Worm (Caenorhabditis elegans) whole organism, early embryonic: Measurements from ENCODE around the gene rnf-5.

ENCODE experiments used
- B0310.2 ChIP-seq: sonication (generic microtip); optimal IDR thresholded peaks from 2 replicates; lab custom pipeline; 2016; ENCODE audit warnings: mild to moderate bottlenecking, missing genetic modification characterization, missing compliant biosample characterization
- F13C5.2 ChIP-seq: sonication (generic microtip); optimal IDR thresholded peaks from 2 replicates; lab custom pipeline; 2017; ENCODE audit warnings: mild to moderate bottlenecking, missing genetic modification characterization, inconsistent platforms, missing compliant biosample characterization
- aly-1 ChIP-seq: sonication (generic microtip); optimal IDR thresholded peaks from 2 replicates; lab custom pipeline; 2016; ENCODE audit warnings: missing genetic modification characterization, missing compliant biosample characterization
- ama-1 ChIP-seq: fragments of 150-350 bp; optimal IDR thresholded peaks from 2 replicates; lab custom pipeline; 2014
- ceh-13 ChIP-seq: fragments of 200-800 bp; sonication (Bioruptor generic); optimal IDR thresholded peaks from 2 replicates; lab custom pipeline; 2018; ENCODE audit warnings: mild to moderate bottlenecking, missing genetic modification characterization, missing compliant biosample characterization
- ceh-36 ChIP-seq: sonication (generic microtip); optimal IDR thresholded peaks from 2 replicates; lab custom pipeline; 2016; ENCODE audit warnings: missing genetic modification characterization, inconsistent platforms, missing compliant biosample characterization
- ets-7 ChIP-seq: sonication (generic microtip); optimal IDR thresholded peaks from 2 replicates; lab custom pipeline; 2016; ENCODE audit warnings: missing genotype, missing genetic modification characterization, missing compliant biosample characterization
- flt-1 ChIP-seq: fragments of 200-800 bp; sonication (Bioruptor generic); IDR thresholded peaks from 2 replicates; pipeline ENCODE4 v1.3.6; 2022; ENCODE audit warnings: missing genetic modification characterization, missing compliant biosample characterization
- hmbx-1 ChIP-seq: sonication (generic microtip); optimal IDR thresholded peaks from 2 replicates; lab custom pipeline; 2016; ENCODE audit warnings: mild to moderate bottlenecking, missing genetic modification characterization, missing compliant biosample characterization
- hmg-4 ChIP-seq: fragments of 200-800 bp; sonication (Bioruptor generic); optimal IDR thresholded peaks from 2 replicates; lab custom pipeline; 2018; ENCODE audit warnings: mild to moderate bottlenecking, missing genetic modification characterization, missing compliant biosample characterization
- hnd-1 ChIP-seq: sonication (generic microtip); optimal IDR thresholded peaks from 2 replicates; lab custom pipeline; 2016; ENCODE audit warnings: missing genetic modification characterization, missing compliant biosample characterization
- pes-1 ChIP-seq: fragments of 200-800 bp; sonication (Bioruptor generic); IDR thresholded peaks from 2 replicates; pipeline ENCODE4 v1.3.6; 2022; ENCODE audit warnings: missing genetic modification reagents, missing genetic modification characterization, missing compliant biosample characterization
- scrt-1 ChIP-seq: fragments of 200-800 bp; sonication (Bioruptor generic); IDR thresholded peaks from 2 replicates; pipeline ENCODE4 v1.3.6; 2022; ENCODE audit warnings: missing genetic modification characterization, missing compliant biosample characterization
- sea-1 ChIP-seq: fragments of 200-800 bp; sonication (Bioruptor generic); conservative IDR thresholded peaks from 2 replicates; pipeline ENCODE4 v1.3.6; 2022; ENCODE audit warnings: missing genetic modification characterization, missing compliant biosample characterization
- tbx-11 ChIP-seq: fragments of 200-800 bp; sonication (Bioruptor generic); IDR thresholded peaks from 2 replicates; pipeline ENCODE4 v1.3.6; 2022; ENCODE audit warnings: missing genetic modification characterization, missing compliant biosample characterization
- tbx-37 ChIP-seq: fragments of 200-800 bp; sonication (Bioruptor generic); conservative IDR thresholded peaks from 2 replicates; pipeline ENCODE4 v1.3.6; 2022; ENCODE audit warnings: missing genetic modification reagents, missing genetic modification characterization, missing compliant biosample characterization
- tra-4 ChIP-seq: sonication (generic microtip); optimal IDR thresholded peaks from 2 replicates; lab custom pipeline; 2017; ENCODE audit warnings: missing genetic modification characterization, missing compliant biosample characterization

Gene rnf-5

ce11 chrIII:4186751-4187309, 20.2 kb upstream of the rnf-5 start, which contains the start of gene lars-1:
TSS of gene lars-1 (minus strand) at chrIII:4186801.
- no peak for TF ChIP-seq ets-7 (tag; lab: Kevin White, UChicago)
- TF ChIP-seq hnd-1 (tag; lab: Kevin White, UChicago): no peak
- no peak for TF ChIP-seq aly-1 (tag; lab: Kevin White, UChicago)
- no peak for TF ChIP-seq tbx-37 (GFP tag; lab: Robert Waterston, UW)
- no peak for TF ChIP-seq sea-1 (GFP tag; lab: Robert Waterston, UW)
- no peak for TF ChIP-seq scrt-1
- no peak for TF ChIP-seq ceh-13 (GFP tag; lab: Kevin White, UChicago)
- TF ChIP-seq tbx-11 (GFP tag; lab: Robert Waterston, UW): no peak
- TF ChIP-seq ceh-36 (tag; lab: Kevin White, UChicago): no peak
- TF ChIP-seq F13C5.2 (tag; lab: Kevin White, UChicago): no peak
- TF ChIP-seq tra-4 (tag; lab: Kevin White, UChicago): no peak
- no peak for TF ChIP-seq hmbx-1
- no peak for TF ChIP-seq flt-1
- no peak for TF ChIP-seq ama-1 (lab: Kevin White, UChicago)
- TF ChIP-seq B0310.2 (tag; lab: Kevin White, UChicago): no peak

ce11 chrIII:4181338-4181737, 14.7 kb upstream of the rnf-5 start, which contains the start of gene C16C10.1:
TSS of gene C16C10.1 (minus strand) at chrIII:4181438.
- TF ChIP-seq sea-1 (GFP tag; lab: Robert Waterston, UW) (no peak), tra-4 (tag; lab: Kevin White, UChicago) (no peak), hmbx-1 (no peak), ceh-36 (tag; lab: Kevin White, UChicago) (no peak), B0310.2 (tag; lab: Kevin White, UChicago) (no peak), scrt-1 (no peak), aly-1 (tag; lab: Kevin White, UChicago) (no peak), tbx-11 (GFP tag; lab: Robert Waterston, UW) (no peak)

- no peak for TF ChIP-seq aly-1 (tag; lab: Kevin White, UChicago)
- TF ChIP-seq hmbx-1: no peak
- no peak for TF ChIP-seq hmg-4 (GFP tag; lab: Kevin White, UChicago)
- no peak for TF ChIP-seq ceh-13 (GFP tag; lab: Kevin White, UChicago)
- TF ChIP-seq scrt-1: no peak
- no peak for TF ChIP-seq tra-4 (tag; lab: Kevin White, UChicago)
- TF ChIP-seq F13C5.2 (tag; lab: Kevin White, UChicago): no peak
- no peak for TF ChIP-seq pes-1
- no peak for TF ChIP-seq ceh-36 (tag; lab: Kevin White, UChicago)
- TF ChIP-seq sea-1 (GFP tag; lab: Robert Waterston, UW): no peak
- TF ChIP-seq hnd-1 (tag; lab: Kevin White, UChicago): no peak
- no peak for TF ChIP-seq B0310.2 (tag; lab: Kevin White, UChicago)
- TF ChIP-seq ets-7 (tag; lab: Kevin White, UChicago): no peak
- no peak for TF ChIP-seq tbx-11 (GFP tag; lab: Robert Waterston, UW)
- no peak for TF ChIP-seq flt-1
- TF ChIP-seq ama-1 (lab: Kevin White, UChicago): no peak
- TF ChIP-seq tbx-37 (GFP tag; lab: Robert Waterston, UW): no peak
Observed at ce11 chrIII:4178564-4178963, 11.9 kb upstream of the rnf-5 start, which contains the start of gene C16C10.2. TSS of gene C16C10.2 (minus strand) at chrIII:4178664.

- TF ChIP-seq hmbx-1 (no peak), ets-7 (tag; lab: Kevin White, UChicago) (no peak), ceh-13 (GFP tag; lab: Kevin White, UChicago) (no peak), tbx-11 (GFP tag; lab: Robert Waterston, UW) (no peak), flt-1 (no peak), hmg-4 (GFP tag; lab: Kevin White, UChicago) (no peak), tbx-37 (GFP tag; lab: Robert Waterston, UW) (no peak), aly-1 (tag; lab: Kevin White, UChicago) (no peak), F13C5.2 (tag; lab: Kevin White, UChicago) (no peak), scrt-1 (no peak), ceh-36 (tag; lab: Kevin White, UChicago) (no peak), pes-1 (no peak), tra-4 (tag; lab: Kevin White, UChicago) (no peak), hnd-1 (tag; lab: Kevin White, UChicago) (no peak), B0310.2 (tag; lab: Kevin White, UChicago) (no peak), ama-1 (lab: Kevin White, UChicago) (no peak)
Observed at ce11 chrIII:4176109-4176596, 9.5 kb upstream of the rnf-5 start, which contains the start of the genes hrde-1 and C16C10.13. TSS of gene hrde-1 (minus strand) at chrIII:4176159. TSS of gene C16C10.13 (plus strand) at chrIII:4176440.

ce11 chrIII:4175489-4175888, 8.8 kb upstream of the rnf-5 start:
- TF ChIP-seq hmg-4 (GFP tag; lab: Kevin White, UChicago) (no peak), tra-4 (tag; lab: Kevin White, UChicago) (no peak), ets-7 (tag; lab: Kevin White, UChicago) (no peak), aly-1 (tag; lab: Kevin White, UChicago) (no peak), F13C5.2 (tag; lab: Kevin White, UChicago) (no peak), hnd-1 (tag; lab: Kevin White, UChicago) (no peak), flt-1 (no peak), hmbx-1 (no peak), B0310.2 (tag; lab: Kevin White, UChicago) (no peak), ama-1 (lab: Kevin White, UChicago) (no peak)

- TF ChIP-seq sea-1 (GFP tag; lab: Robert Waterston, UW) (no peak), tbx-11 (GFP tag; lab: Robert Waterston, UW) (no peak), ets-7 (tag; lab: Kevin White, UChicago) (no peak), F13C5.2 (tag; lab: Kevin White, UChicago) (no peak), B0310.2 (tag; lab: Kevin White, UChicago) (no peak), ceh-13 (GFP tag; lab: Kevin White, UChicago) (no peak), hmg-4 (GFP tag; lab: Kevin White, UChicago) (no peak), aly-1 (tag; lab: Kevin White, UChicago) (no peak), flt-1 (no peak), ceh-36 (tag; lab: Kevin White, UChicago) (no peak), tbx-37 (GFP tag; lab: Robert Waterston, UW) (no peak), hmbx-1 (no peak), scrt-1 (no peak), ama-1 (lab: Kevin White, UChicago) (no peak), tra-4 (tag; lab: Kevin White, UChicago) (no peak)
Observed at ce11 chrIII:4172210-4172609, 5.6 kb upstream of the rnf-5 start.
